Fruit fly (Drosophila melanogaster) whole organism, embryonic: Measurements from ENCODE around the gene Ccz1.

Experiments used
- CG30020 ChIP-seq: fragments of 200-800 bp; optimal IDR thresholded peaks from 2 replicates; lab custom pipeline; 2019; ENCODE audit warnings: missing biosample characterization, mild to moderate bottlenecking, missing genetic modification characterization, moderate library complexity
- CG34422 ChIP-seq: fragments of 200-800 bp; sonication (Bioruptor generic); IDR thresholded peaks from 3 replicates; pipeline ENCODE4 v1.3.6; 2022; ENCODE audit warnings: missing biosample characterization, missing genetic modification characterization
- CG8478 ChIP-seq: fragments of >200 bp; optimal IDR thresholded peaks from 2 replicates; lab custom pipeline; 2018
- CG8765 ChIP-seq: fragments of 200-800 bp; sonication (Bioruptor generic); IDR thresholded peaks from 2 replicates; pipeline ENCODE4 v1.3.6; 2022; ENCODE audit warnings: missing biosample characterization, missing genetic modification characterization
- CTCF ChIP-seq: fragments of 200-800 bp; sonication (Bioruptor generic); optimal IDR thresholded peaks from 2 replicates; lab custom pipeline; 2017; ENCODE audit warnings: missing biosample characterization, mild to moderate bottlenecking, missing genetic modification characterization, moderate library complexity
- Drgx ChIP-seq: fragments of 200-800 bp; sonication (Bioruptor generic); IDR thresholded peaks from 2 replicates; pipeline ENCODE4 v1.3.6; 2022; ENCODE audit warnings: missing biosample characterization, missing genetic modification characterization
- NC2α ChIP-seq: fragments of 200-800 bp; sonication (Bioruptor generic); optimal IDR thresholded peaks from 2 replicates; lab custom pipeline; 2016; ENCODE audit warnings: missing biosample characterization, missing genetic modification characterization
- Sox102F ChIP-seq: fragments of 200-800 bp; sonication (Bioruptor generic); optimal IDR thresholded peaks from 2 replicates; lab custom pipeline; 2018; ENCODE audit warnings: missing biosample characterization, mild to moderate bottlenecking, missing genetic modification characterization, moderate library complexity
- bsh ChIP-seq, 2 experiments: fragments of 200-800 bp; sonication (Bioruptor generic); optimal IDR thresholded peaks; 2 replicates each; lab custom pipeline; 2017 to 2018; ENCODE audit warnings: mild to moderate bottlenecking in 2 of 2, missing biosample characterization in 2 of 2, missing genetic modification characterization in 2 of 2, moderate library complexity in 1 of 2

DNA sequence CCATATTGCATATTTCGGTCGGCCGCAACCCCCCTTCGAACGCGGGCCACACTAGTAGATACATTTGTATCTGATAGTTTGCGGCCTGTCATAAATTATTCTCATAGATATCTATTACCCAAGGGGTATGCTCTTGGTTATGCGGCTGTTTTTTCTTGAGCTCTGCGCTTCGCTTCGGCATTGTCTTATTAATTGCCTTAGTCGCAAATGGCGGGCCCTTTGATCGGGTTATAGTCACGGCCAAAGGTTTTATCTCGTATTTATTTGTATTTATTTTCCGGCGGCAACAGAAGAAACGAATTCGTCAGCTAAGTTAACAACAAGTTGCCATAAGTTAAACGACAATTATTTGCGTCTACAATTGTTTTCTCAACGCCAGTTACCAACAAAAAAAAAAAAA is 43.0 kb downstream of the Ccz1 start:
- TF ChIP-seq bsh (GFP tag; optimal IDR thresholded peaks at IDR 0.05; lab: Kevin White, UChicago), result no peak
- no peak for TF ChIP-seq CG8478 (lab: Kevin White, UChicago)
- TF ChIP-seq CG30020, result no peak
- TF ChIP-seq Drgx, result no peak
- TF ChIP-seq CTCF (GFP tag; lab: Kevin White, UChicago), result no peak
- no peak for TF ChIP-seq NC2α (GFP tag; lab: Kevin White, UChicago)
- TF ChIP-seq CG34422 (GFP tag; lab: Robert Waterston, UW), result no peak
- TF ChIP-seq CG8765 (GFP tag; lab: Robert Waterston, UW), result no peak
- no peak for TF ChIP-seq Sox102F (GFP tag; lab: Kevin White, UChicago)
